Worm (Caenorhabditis elegans) whole organism, L3 larva: Measurements from ENCODE around the gene C04E6.7.
A peak's percentile ranks its signal among the peaks of the same experiment; 100 is the strongest.

Experiments
- R02D3.7 ChIP-seq: fragments of 150-350 bp; optimal IDR thresholded peaks from 2 replicates; lab custom pipeline; 2014; ENCODE audit warnings: missing biosample characterization, missing genetic modification characterization
- ZK546.5 ChIP-seq: sonication (generic microtip); optimal IDR thresholded peaks from 2 replicates; lab custom pipeline; 2017; ENCODE audit warnings: missing biosample characterization, missing genetic modification characterization
- aly-2 ChIP-seq: fragments of 150-350 bp; optimal IDR thresholded peaks from 2 replicates; lab custom pipeline; 2014; ENCODE audit warnings: missing biosample characterization, missing genetic modification characterization
- ama-1 ChIP-seq: fragments of 150-350 bp; optimal IDR thresholded peaks from 2 replicates; lab custom pipeline; 2018
- ceh-28 ChIP-seq: fragments of 150-350 bp; optimal IDR thresholded peaks from 2 replicates; lab custom pipeline; 2014; ENCODE audit warnings: missing biosample characterization, missing genetic modification reagents, missing genetic modification characterization
- ceh-82 ChIP-seq: fragments of 150-350 bp; optimal IDR thresholded peaks from 2 replicates; lab custom pipeline; 2014; ENCODE audit warnings: missing biosample characterization, missing genetic modification characterization
- daf-12 ChIP-seq: fragments of 150-350 bp; optimal IDR thresholded peaks from 2 replicates; lab custom pipeline; 2014; ENCODE audit warnings: missing biosample characterization, missing genetic modification reagents, missing genetic modification characterization
- egl-27 ChIP-seq: sonication (generic microtip); optimal IDR thresholded peaks from 4 replicates; lab custom pipeline; 2017; ENCODE audit warnings: missing biosample characterization, missing genetic modification reagents, missing genetic modification characterization
- elt-2 ChIP-seq: sonication (generic microtip); optimal IDR thresholded peaks from 2 replicates; lab custom pipeline; 2016; ENCODE audit warnings: missing genetic modification reagents, mild to moderate bottlenecking, missing genetic modification characterization, missing compliant biosample characterization
- eor-1 ChIP-seq, 2 experiments: fragments of 150-350 bp; optimal IDR thresholded peaks; 2 replicates each; lab custom pipeline; 2014 to 2018; ENCODE audit warnings: missing biosample characterization in 2 of 2, missing genetic modification characterization in 2 of 2
- fos-1 ChIP-seq: fragments of 150-350 bp; optimal IDR thresholded peaks from 2 replicates; lab custom pipeline; 2014; ENCODE audit warnings: missing biosample characterization, missing genetic modification characterization
- hmg-11 ChIP-seq: sonication (generic microtip); optimal IDR thresholded peaks from 2 replicates; lab custom pipeline; 2016; ENCODE audit warnings: missing genetic modification characterization, missing compliant biosample characterization
- jun-1 ChIP-seq: fragments of 150-350 bp; optimal IDR thresholded peaks from 2 replicates; lab custom pipeline; 2014; ENCODE audit warnings: missing biosample characterization, missing genetic modification reagents, missing genetic modification characterization
- lin-15B ChIP-seq: fragments of 150-350 bp; optimal IDR thresholded peaks from 2 replicates; lab custom pipeline; 2014; ENCODE audit warnings: missing biosample characterization, missing genetic modification characterization
- lin-39 ChIP-seq: fragments of 150-350 bp; optimal IDR thresholded peaks from 2 replicates; lab custom pipeline; 2018; ENCODE audit warnings: missing biosample characterization, missing genetic modification reagents, missing genetic modification characterization
- lsy-12 ChIP-seq: sonication (generic microtip); optimal IDR thresholded peaks from 2 replicates; lab custom pipeline; 2016; ENCODE audit warnings: mild to moderate bottlenecking, missing genetic modification characterization, missing compliant biosample characterization
- mdl-1 ChIP-seq: fragments of 150-350 bp; optimal IDR thresholded peaks from 2 replicates; lab custom pipeline; 2014; ENCODE audit warnings: missing biosample characterization, missing genetic modification characterization
- mml-1 ChIP-seq: fragments of 150-350 bp; sonication (generic microtip); optimal IDR thresholded peaks from 3 replicates; lab custom pipeline; 2014; ENCODE audit warnings: missing biosample characterization, missing genetic modification characterization
- nfya-1 ChIP-seq: sonication (generic microtip); optimal IDR thresholded peaks from 2 replicates; lab custom pipeline; 2017; ENCODE audit warnings: missing genetic modification characterization, mild to moderate bottlenecking, missing compliant biosample characterization, antibody characterized with exemption, moderate library complexity; ENCODE audit not compliant: insufficient read depth
- nhr-11 ChIP-seq: fragments of 150-350 bp; optimal IDR thresholded peaks from 2 replicates; lab custom pipeline; 2014; ENCODE audit warnings: missing biosample characterization, missing genetic modification characterization
- nhr-237 ChIP-seq: fragments of 150-350 bp; optimal IDR thresholded peaks from 2 replicates; lab custom pipeline; 2014; ENCODE audit warnings: missing biosample characterization, missing genetic modification characterization
- nhr-28 ChIP-seq: fragments of 150-350 bp; optimal IDR thresholded peaks from 2 replicates; lab custom pipeline; 2014; ENCODE audit warnings: missing biosample characterization, missing genetic modification characterization
- nhr-43 ChIP-seq: sonication (generic microtip); optimal IDR thresholded peaks from 2 replicates; lab custom pipeline; 2016; ENCODE audit warnings: mild to moderate bottlenecking, missing genetic modification characterization, missing compliant biosample characterization; ENCODE audit not compliant: poor library complexity, severe bottlenecking
- nhr-67 ChIP-seq: fragments of 150-350 bp; optimal IDR thresholded peaks from 2 replicates; lab custom pipeline; 2014; ENCODE audit warnings: missing biosample characterization, missing genetic modification characterization
- nhr-76 ChIP-seq: fragments of 150-350 bp; sonication (generic microtip); optimal IDR thresholded peaks from 5 replicates; lab custom pipeline; 2014; ENCODE audit warnings: missing biosample characterization, missing genetic modification characterization
- nhr-77 ChIP-seq: fragments of 150-350 bp; optimal IDR thresholded peaks from 2 replicates; lab custom pipeline; 2014; ENCODE audit warnings: missing biosample characterization, missing genetic modification characterization
- pha-4 ChIP-seq: fragments of 150-350 bp; optimal IDR thresholded peaks from 2 replicates; lab custom pipeline; 2014; ENCODE audit warnings: missing biosample characterization, missing genetic modification reagents, missing genetic modification characterization
- pqm-1 ChIP-seq: fragments of 150-350 bp; optimal IDR thresholded peaks from 2 replicates; lab custom pipeline; 2017; ENCODE audit warnings: missing biosample characterization, missing genetic modification characterization, inconsistent platforms
- skn-1 ChIP-seq: fragments of 150-350 bp; optimal IDR thresholded peaks from 2 replicates; lab custom pipeline; 2014; ENCODE audit warnings: missing biosample characterization, missing genetic modification characterization
- tbx-2 ChIP-seq: sonication (generic microtip); optimal IDR thresholded peaks from 2 replicates; lab custom pipeline; 2016; ENCODE audit warnings: mild to moderate bottlenecking, missing genetic modification characterization, missing compliant biosample characterization
- unc-39 ChIP-seq: sonication (generic microtip); optimal IDR thresholded peaks from 4 replicates; lab custom pipeline; 2017; ENCODE audit warnings: missing biosample characterization, missing genetic modification characterization
- zag-1 ChIP-seq: fragments of 150-350 bp; optimal IDR thresholded peaks from 2 replicates; lab custom pipeline; 2014; ENCODE audit warnings: missing biosample characterization, missing genetic modification characterization
- ztf-11 ChIP-seq: fragments of 150-350 bp; optimal IDR thresholded peaks from 2 replicates; lab custom pipeline; 2014; ENCODE audit warnings: missing biosample characterization, missing genetic modification characterization
- ztf-4 ChIP-seq: fragments of 150-350 bp; optimal IDR thresholded peaks from 2 replicates; lab custom pipeline; 2014; ENCODE audit warnings: missing biosample characterization, missing genetic modification characterization

The C04E6.7 gene

DNA sequence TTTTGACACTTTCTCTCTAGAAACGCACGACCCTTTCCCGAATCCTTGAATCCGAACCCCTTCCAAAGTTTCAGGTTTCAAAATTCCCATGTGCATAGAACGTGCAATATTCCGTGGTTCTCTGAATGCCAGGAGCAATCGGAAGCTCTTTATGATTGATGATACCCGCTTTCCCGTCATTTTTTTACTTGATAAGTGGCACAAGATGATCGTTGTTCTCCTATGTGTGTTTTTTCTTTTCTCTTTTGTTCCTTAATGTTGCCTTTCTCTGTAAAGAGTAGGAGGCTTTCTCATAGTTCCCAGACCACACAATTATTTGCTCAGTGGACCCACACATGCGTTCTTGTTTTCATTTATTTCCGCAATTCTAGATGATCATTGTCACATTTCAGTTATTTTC lies 4.3 kb upstream of the C04E6.7 start:
- TF ChIP-seq lin-39 = peak; percentile 79
- TF ChIP-seq lin-15B (tag; lab: Kevin White, UChicago) = no peak
- TF ChIP-seq ceh-28 (tag; lab: Kevin White, UChicago) = no peak
- no peak for TF ChIP-seq egl-27
- TF ChIP-seq jun-1 (tag; lab: Kevin White, UChicago) = no peak
- no peak for TF ChIP-seq R02D3.7 (tag; lab: Kevin White, UChicago)
- no peak for TF ChIP-seq nhr-11
- TF ChIP-seq nhr-43 (tag; lab: Kevin White, UChicago) = no peak

ce11 chrV:5891204-5891603 lies 1.9 kb upstream of the C04E6.7 start:
- TF ChIP-seq ztf-4 (no peak), ceh-28 (tag; lab: Kevin White, UChicago) (no peak), nhr-67 (tag; lab: Kevin White, UChicago) (no peak)
- TF ChIP-seq, all 47 proteins: peak for 0

DNA sequence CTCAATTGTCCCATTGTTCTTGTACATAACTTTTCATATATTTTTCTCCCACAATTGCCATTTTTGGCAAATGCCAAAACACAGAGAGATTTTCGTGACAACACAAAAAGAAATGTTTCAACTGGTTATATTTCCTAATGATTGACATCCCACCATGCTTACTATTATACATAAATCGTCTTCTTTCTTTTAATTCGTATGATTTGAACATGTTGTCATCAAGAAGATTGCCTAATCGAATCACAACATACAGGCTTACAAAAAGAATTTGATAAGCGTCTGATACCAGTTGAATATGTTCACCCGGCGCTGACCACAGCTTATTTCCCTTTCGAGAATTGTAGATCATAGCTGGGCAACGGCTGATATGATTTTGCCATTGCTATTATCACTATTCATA lies 1.9 kb downstream of the C04E6.7 start, which contains the start of gene grd-9:
TSS of gene grd-9 (plus strand) at position 301 of the 400 bp plus-strand sequence.
- no peak for TF ChIP-seq skn-1 (tag; lab: Kevin White, UChicago)
- no peak for TF ChIP-seq pha-4 (tag; lab: Kevin White, UChicago)
- no peak for TF ChIP-seq lsy-12
- no peak for TF ChIP-seq nhr-67 (tag; lab: Kevin White, UChicago)
- TF ChIP-seq ceh-82 (tag; lab: Kevin White, UChicago) = no peak
- TF ChIP-seq lin-39 = no peak

ce11 chrV:5899940-5900339 lies 6.8 kb downstream of the C04E6.7 start, which contains the start of gene srd-16:
srd-16 (minus strand) TSS chrV:5900040.
- TF ChIP-seq nhr-77 = no peak
- TF ChIP-seq nhr-67 (tag; lab: Kevin White, UChicago) = no peak
- no peak for TF ChIP-seq egl-27
- TF ChIP-seq fos-1 (tag; lab: Kevin White, UChicago) = no peak
- TF ChIP-seq, all 47 proteins: peak for 0

- TF ChIP-seq nhr-28 (tag; lab: Kevin White, UChicago) (no peak), elt-2 (no peak), pqm-1 (tag; lab: Kevin White, UChicago) (no peak), unc-39 (no peak), skn-1 (tag; lab: Kevin White, UChicago) (no peak), lin-15B (tag; lab: Kevin White, UChicago) (no peak), aly-2 (tag; lab: Kevin White, UChicago) (no peak), egl-27 (no peak), nhr-67 (tag; lab: Kevin White, UChicago) (no peak)
- TF ChIP-seq, all 47 proteins: peak for 0
These were observed 8.7 kb downstream of the C04E6.7 start, which contains the start of gene C04E6.5 for ce11 chrV:5901833-5902232. C04E6.5 (plus strand) TSS chrV:5902133.

ce11 chrV:5906252-5906651 lies 13.1 kb downstream of the C04E6.7 start, which contains the start of gene srd-15:
srd-15 (minus strand) TSS chrV:5906352.
- TF ChIP-seq nhr-67 (tag; lab: Kevin White, UChicago) (no peak), pqm-1 (tag; lab: Kevin White, UChicago) (no peak), ZK546.5 (tag; lab: Kevin White, UChicago) (no peak), ztf-4 (no peak), unc-39 (no peak), zag-1 (no peak), lsy-12 (no peak), ama-1 (lab: Kevin White, UChicago) (no peak), nhr-76 (no peak), hmg-11 (tag; lab: Kevin White, UChicago) (no peak), ztf-11 (tag; lab: Kevin White, UChicago) (no peak), jun-1 (tag; lab: Kevin White, UChicago) (no peak), pha-4 (tag; lab: Kevin White, UChicago) (no peak), tbx-2 (tag; lab: Kevin White, UChicago) (no peak), mdl-1 (tag; lab: Kevin White, UChicago) (no peak)

DNA sequence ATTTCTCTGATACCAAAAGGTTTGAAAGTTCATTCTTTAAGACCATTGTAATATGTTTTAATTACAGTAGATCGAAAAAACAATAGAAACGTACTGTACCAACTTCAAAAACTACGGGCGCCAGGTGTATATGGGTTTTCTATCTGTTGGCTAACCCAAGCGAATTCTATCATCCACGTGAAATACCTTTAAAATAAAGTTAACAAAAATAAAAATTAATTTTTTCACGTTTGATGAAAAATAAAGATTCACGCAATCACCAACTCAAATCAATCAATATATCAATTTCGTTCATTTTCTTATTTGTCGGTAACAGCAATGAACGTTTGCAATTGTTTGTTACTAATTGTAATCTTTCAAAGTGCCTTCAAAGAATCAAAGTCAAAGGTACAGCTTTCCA lies 14.0 kb downstream of the C04E6.7 start, which contains the start of gene C04E6.4:
TSS of gene C04E6.4 (plus strand) at position 301 of the 400 bp plus-strand sequence.
- TF ChIP-seq nfya-1 (no peak), elt-2 (no peak), daf-12 (no peak), eor-1 (tag; optimal IDR thresholded peaks at IDR 0.05; lab: Kevin White, UChicago) (no peak), mml-1 (tag; lab: Kevin White, UChicago) (no peak), nhr-237 (tag; lab: Kevin White, UChicago) (no peak), jun-1 (tag; lab: Kevin White, UChicago) (no peak), ceh-82 (tag; lab: Kevin White, UChicago) (no peak), mdl-1 (tag; lab: Kevin White, UChicago) (no peak), ZK546.5 (tag; lab: Kevin White, UChicago) (no peak), pqm-1 (tag; lab: Kevin White, UChicago) (no peak), lin-15B (tag; lab: Kevin White, UChicago) (no peak)
